Fruit fly (Drosophila melanogaster) whole organism, embryonic: ENCODE data around the gene Trim9.
A peak's percentile ranks its signal among the peaks of the same experiment; 100 is the strongest.

Source experiments
- Ada2b ChIP-seq: fragments of 200-800 bp; sonication (Bioruptor generic); IDR thresholded peaks from 2 replicates; pipeline ENCODE4 v1.3.6; 2022; ENCODE audit warnings: missing biosample characterization, missing genetic modification characterization
- Aef1 ChIP-seq: fragments of 200-800 bp; sonication (Bioruptor generic); IDR thresholded peaks from 3 replicates; pipeline ENCODE4 v1.3.6; 2022; ENCODE audit warnings: missing biosample characterization, missing genetic modification characterization
- Awh ChIP-seq: fragments of 200-800 bp; sonication (Bioruptor generic); IDR thresholded peaks from 2 replicates; pipeline ENCODE4, ENCODE4 v1.3.6; 2022; ENCODE audit warnings: missing biosample characterization, missing genetic modification characterization
- Bteb2 ChIP-seq: fragments of 200-800 bp; sonication (Bioruptor generic); optimal IDR thresholded peaks from 2 replicates; lab custom pipeline; 2016; ENCODE audit warnings: missing biosample characterization, missing genetic modification characterization
- CG10565 ChIP-seq: fragments of 200-800 bp; sonication (Bioruptor generic); optimal IDR thresholded peaks from 3 replicates; lab custom pipeline; 2016; ENCODE audit warnings: missing biosample characterization, mild to moderate bottlenecking, missing genetic modification characterization
- CG10979 ChIP-seq: fragments of 200-800 bp; sonication (Bioruptor generic); optimal IDR thresholded peaks from 2 replicates; lab custom pipeline; 2018; ENCODE audit warnings: missing biosample characterization, mild to moderate bottlenecking, missing genetic modification characterization, moderate library complexity
- CG12219 ChIP-seq: fragments of 200-800 bp; sonication (Bioruptor generic); optimal IDR thresholded peaks from 3 replicates; lab custom pipeline; 2018; ENCODE audit warnings: missing biosample characterization, mild to moderate bottlenecking, missing genetic modification characterization
- CG16779 ChIP-seq: fragments of 200-800 bp; sonication (Bioruptor generic); IDR thresholded peaks from 2 replicates; pipeline ENCODE4 v1.3.6; 2022; ENCODE audit warnings: missing biosample characterization, missing genetic modification characterization
- CG16813 ChIP-seq: fragments of 200-800 bp; sonication (Bioruptor generic); IDR thresholded peaks from 3 replicates; pipeline ENCODE4 v1.3.6; 2022; ENCODE audit warnings: missing biosample characterization, missing genetic modification characterization; ENCODE audit not compliant: partially characterized antibody
- CG17802 ChIP-seq: fragments of 200-800 bp; sonication (Bioruptor generic); optimal IDR thresholded peaks from 2 replicates; lab custom pipeline; 2018; ENCODE audit warnings: missing biosample characterization, mild to moderate bottlenecking, missing genetic modification characterization, moderate library complexity
- CG17912 ChIP-seq: fragments of 200-800 bp; sonication (Bioruptor generic); optimal IDR thresholded peaks from 2 replicates; lab custom pipeline; 2018; ENCODE audit warnings: missing biosample characterization, mild to moderate bottlenecking, missing genetic modification characterization
- CG6272 ChIP-seq: fragments of 200-800 bp; sonication (Bioruptor generic); IDR thresholded peaks from 2 replicates; pipeline ENCODE4 v1.3.6; 2022; ENCODE audit warnings: missing biosample characterization, missing genetic modification characterization
- CG8290 ChIP-seq, 3 experiments: fragments of 200-800 bp; sonication (Bioruptor generic); optimal IDR thresholded peaks; 2 replicates each; lab custom pipeline; 2016 to 2019; ENCODE audit warnings: missing biosample characterization in 3 of 3, missing genetic modification characterization in 3 of 3, mild to moderate bottlenecking in 2 of 3, moderate library complexity in 1 of 3
- CG8765 ChIP-seq: fragments of 200-800 bp; sonication (Bioruptor generic); IDR thresholded peaks from 2 replicates; pipeline ENCODE4 v1.3.6; 2022; ENCODE audit warnings: missing biosample characterization, missing genetic modification characterization
- CTCF ChIP-seq: fragments of 200-800 bp; sonication (Bioruptor generic); optimal IDR thresholded peaks from 2 replicates; lab custom pipeline; 2017; ENCODE audit warnings: missing biosample characterization, mild to moderate bottlenecking, missing genetic modification characterization, moderate library complexity
- D19B ChIP-seq: fragments of 200-800 bp; sonication (Bioruptor generic); optimal IDR thresholded peaks from 2 replicates; lab custom pipeline; 2017; ENCODE audit warnings: missing biosample characterization, mild to moderate bottlenecking, missing genetic modification characterization
- Deaf1 ChIP-seq: fragments of 200-800 bp; optimal IDR thresholded peaks from 3 replicates; lab custom pipeline; 2019; ENCODE audit warnings: missing biosample characterization, mild to moderate bottlenecking, missing genetic modification characterization, moderate library complexity
- Ets65A ChIP-seq: fragments of 200-800 bp; sonication (Bioruptor generic); peaks from one replicate; lab custom pipeline; 2016; ENCODE audit warnings: missing biosample characterization, missing genetic modification characterization
- HLH3B ChIP-seq: fragments of 200-800 bp; sonication (Bioruptor generic); IDR thresholded peaks from 2 replicates; pipeline ENCODE4 v1.3.6; 2022; ENCODE audit warnings: missing biosample characterization, missing genetic modification characterization
- PHDP ChIP-seq: fragments of 200-800 bp; sonication (Bioruptor generic); optimal IDR thresholded peaks from 3 replicates; lab custom pipeline; 2018; ENCODE audit warnings: missing biosample characterization, mild to moderate bottlenecking, missing genetic modification characterization, moderate library complexity
- Sry-δ ChIP-seq: fragments of 200-800 bp; sonication (Bioruptor generic); optimal IDR thresholded peaks from 2 replicates; lab custom pipeline; 2016; ENCODE audit warnings: missing biosample characterization, missing genetic modification characterization
- amos ChIP-seq: fragments of 200-800 bp; sonication (Bioruptor generic); IDR thresholded peaks from 2 replicates; pipeline ENCODE4 v1.3.6; 2022; ENCODE audit warnings: missing biosample characterization, missing genetic modification characterization; ENCODE audit not compliant: partially characterized antibody
- bigmax ChIP-seq: fragments of 200-800 bp; sonication (Bioruptor generic); optimal IDR thresholded peaks from 2 replicates; lab custom pipeline; 2018; ENCODE audit warnings: missing biosample characterization, mild to moderate bottlenecking, missing genetic modification characterization
- cas ChIP-seq: fragments of 200-800 bp; sonication (Bioruptor generic); IDR thresholded peaks from 2 replicates; pipeline ENCODE4 v1.3.6; 2022; ENCODE audit warnings: missing biosample characterization, missing genetic modification characterization
- crc ChIP-seq: fragments of 200-800 bp; sonication (Bioruptor generic); optimal IDR thresholded peaks from 2 replicates; lab custom pipeline; 2016; ENCODE audit warnings: missing biosample characterization, missing genetic modification characterization
- dan ChIP-seq: fragments of 200-800 bp; sonication (Bioruptor generic); IDR thresholded peaks from 2 replicates; pipeline ENCODE4 v1.3.6; 2022; ENCODE audit warnings: missing biosample characterization, missing genetic modification characterization
- fd64A ChIP-seq: fragments of 200-800 bp; sonication (Bioruptor generic); optimal IDR thresholded peaks from 3 replicates; lab custom pipeline; 2018; ENCODE audit warnings: missing biosample characterization, mild to moderate bottlenecking, missing genetic modification characterization
- jumu ChIP-seq: fragments of 200-800 bp; sonication (Bioruptor generic); optimal IDR thresholded peaks from 3 replicates; lab custom pipeline; 2016; ENCODE audit warnings: missing biosample characterization, missing genetic modification characterization
- salm ChIP-seq: fragments of 200-800 bp; sonication (Bioruptor generic); optimal IDR thresholded peaks from 2 replicates; lab custom pipeline; 2018; ENCODE audit warnings: missing biosample characterization, mild to moderate bottlenecking, missing genetic modification characterization
- schlank ChIP-seq: fragments of 200-800 bp; sonication (Bioruptor generic); optimal IDR thresholded peaks from 2 replicates; lab custom pipeline; 2018; ENCODE audit warnings: missing biosample characterization, mild to moderate bottlenecking, missing genetic modification characterization
- zfh2 ChIP-seq: fragments of 200-800 bp; sonication (Bioruptor generic); optimal IDR thresholded peaks from 2 replicates; lab custom pipeline; 2016; ENCODE audit warnings: missing biosample characterization, missing genetic modification characterization

The Trim9 gene

DNA sequence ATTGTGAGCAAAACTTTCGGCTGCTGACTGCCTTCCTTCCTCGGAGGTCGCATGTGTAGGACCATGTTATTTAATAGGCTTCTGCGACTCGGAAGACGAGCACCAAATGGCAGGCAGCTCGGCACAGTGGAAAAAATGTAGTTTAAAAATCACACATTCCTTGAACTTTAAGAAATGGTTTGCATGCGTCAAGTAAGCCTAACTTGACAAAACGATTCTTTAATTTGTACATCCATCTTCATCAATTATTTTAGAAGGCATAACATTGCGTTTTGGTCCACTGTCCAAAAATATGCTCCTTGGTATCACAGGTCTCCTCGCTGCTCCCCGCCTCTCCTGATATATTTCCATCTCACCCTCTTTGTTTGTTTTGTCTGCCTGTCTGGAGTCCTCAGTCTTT lies 21.0 kb downstream of the Trim9 start (continued):
- TF ChIP-seq CG6272 (GFP tag; lab: Robert Waterston, UW): no peak

DNA sequence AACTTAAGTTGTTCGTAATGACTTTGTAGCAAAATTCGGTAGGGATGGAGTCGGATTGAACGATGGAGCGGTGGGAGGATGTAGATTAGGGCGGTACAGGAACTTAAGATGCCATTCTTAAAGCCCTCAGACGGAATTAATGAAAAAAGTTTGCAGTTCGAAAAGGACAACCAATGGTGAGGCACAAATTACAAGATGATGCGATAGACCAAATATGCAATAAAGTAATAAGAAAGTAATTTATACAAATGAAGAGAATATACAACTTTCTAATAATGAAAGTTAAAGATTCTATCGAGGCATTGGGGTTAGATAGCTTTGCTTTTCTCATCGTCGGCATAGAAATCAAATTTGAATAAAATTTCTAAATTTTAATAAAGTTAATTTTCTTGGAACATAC lies 22.3 kb downstream of the Trim9 start, which contains the start of gene CG6138:
TSS of gene CG6138 (plus strand) at position 301 of the 400 bp plus-strand sequence.
- TF ChIP-seq CG16779 (GFP tag; lab: Robert Waterston, UW): no peak
- no peak for TF ChIP-seq Ada2b
- TF ChIP-seq crc: no peak
- no peak for TF ChIP-seq Bteb2
- TF ChIP-seq Sry-δ (GFP tag; lab: Kevin White, UChicago): no peak
- no peak for TF ChIP-seq Aef1 (GFP tag; lab: Robert Waterston, UW)

DNA sequence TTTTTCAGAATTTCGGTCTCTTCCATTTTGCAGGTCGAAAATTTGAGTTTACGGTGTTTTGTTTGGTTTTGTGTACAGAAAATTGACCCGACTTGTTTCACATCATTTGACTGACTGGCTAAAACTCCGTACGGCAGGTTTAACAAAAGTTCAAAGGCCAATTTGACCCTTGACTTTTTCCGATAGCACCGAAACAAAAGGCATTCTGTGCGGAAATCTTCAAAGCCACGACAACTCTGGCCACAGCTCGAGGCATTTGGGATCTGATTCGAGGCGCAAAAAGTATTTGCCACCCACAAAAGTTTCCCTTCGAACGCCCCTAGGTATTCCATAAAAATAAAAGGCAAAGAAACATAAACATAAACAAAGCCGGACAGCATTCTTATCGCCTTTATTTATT lies 33.0 kb downstream of the Trim9 start, which contains the start of gene w-cup:
TSS of gene w-cup (minus strand) at position 101 of the 400 bp plus-strand sequence.
- TF ChIP-seq schlank (no peak), CG16813 (GFP tag; lab: Robert Waterston, UW) (no peak)

DNA sequence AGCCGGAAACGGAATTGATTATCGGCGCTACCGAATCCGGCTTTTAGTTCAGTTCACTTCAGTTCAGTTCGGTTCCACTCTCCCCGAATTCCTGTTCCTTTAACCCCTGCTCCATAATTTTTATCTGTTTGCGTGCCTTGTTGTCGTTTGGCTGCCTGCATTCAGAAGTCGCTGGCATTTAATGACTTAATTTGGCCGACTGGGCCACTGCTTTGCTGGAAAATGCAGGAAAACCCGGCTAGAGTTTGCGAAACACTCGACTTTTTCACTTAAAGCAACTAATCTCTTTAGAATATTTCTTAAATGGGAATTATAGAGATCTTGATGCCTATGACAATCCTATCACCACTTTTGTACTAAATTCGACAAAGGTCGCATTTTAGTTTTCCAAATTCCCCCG lies 34.8 kb downstream of the Trim9 start, which contains the start of gene CG34160:
TSS of gene CG34160 (plus strand) at position 301 of the 400 bp plus-strand sequence.
- TF ChIP-seq CG17802 (tag; lab: Kevin White, UChicago) (no peak), CG10979 (tag; lab: Kevin White, UChicago) (no peak)

DNA sequence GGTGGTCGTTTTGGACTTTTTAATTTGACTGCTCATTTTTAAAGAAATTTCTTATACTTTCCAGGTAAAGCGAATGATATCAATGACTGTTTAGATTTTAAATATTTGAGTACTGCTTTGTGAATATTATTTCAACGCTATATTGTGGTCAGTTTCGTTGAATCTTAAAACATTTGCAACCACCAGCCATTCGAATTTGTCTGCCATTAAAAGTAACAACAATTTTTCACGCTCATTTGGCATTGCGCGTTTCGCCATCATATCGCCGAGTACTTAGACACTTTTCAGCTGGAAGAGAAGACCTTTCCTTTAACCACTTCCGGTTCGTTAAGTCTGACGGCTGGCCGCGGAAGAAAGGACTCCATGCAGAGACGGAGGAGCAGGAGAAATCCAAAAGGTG lies 36.9 kb downstream of the Trim9 start, which contains the start of gene CG34161:
TSS of gene CG34161 (minus strand) at position 101 of the 400 bp plus-strand sequence.
- no peak for TF ChIP-seq dan (GFP tag; lab: Robert Waterston, UW)
- no peak for TF ChIP-seq D19B (GFP tag; lab: Kevin White, UChicago)
- TF ChIP-seq Awh (GFP tag; lab: Robert Waterston, UW): no peak
- no peak for TF ChIP-seq zfh2 (GFP tag; lab: Kevin White, UChicago)
- no peak for TF ChIP-seq CG8290 (GFP tag; optimal IDR thresholded peaks at IDR 0.05; lab: Kevin White, UChicago)
- TF ChIP-seq CG8290 (tag; optimal IDR thresholded peaks at IDR 0.05; lab: Kevin White, UChicago): no peak
- TF ChIP-seq bigmax (GFP tag; lab: Kevin White, UChicago): no peak
- no peak for TF ChIP-seq PHDP (tag; lab: Kevin White, UChicago)
- TF ChIP-seq jumu (GFP tag; lab: Kevin White, UChicago): no peak
- no peak for TF ChIP-seq cas (GFP tag; lab: Robert Waterston, UW)
- no peak for TF ChIP-seq Deaf1 (tag; lab: Kevin White, UChicago)
- no peak for TF ChIP-seq HLH3B (GFP tag; lab: Robert Waterston, UW)
- TF ChIP-seq salm (tag; lab: Kevin White, UChicago): no peak

DNA sequence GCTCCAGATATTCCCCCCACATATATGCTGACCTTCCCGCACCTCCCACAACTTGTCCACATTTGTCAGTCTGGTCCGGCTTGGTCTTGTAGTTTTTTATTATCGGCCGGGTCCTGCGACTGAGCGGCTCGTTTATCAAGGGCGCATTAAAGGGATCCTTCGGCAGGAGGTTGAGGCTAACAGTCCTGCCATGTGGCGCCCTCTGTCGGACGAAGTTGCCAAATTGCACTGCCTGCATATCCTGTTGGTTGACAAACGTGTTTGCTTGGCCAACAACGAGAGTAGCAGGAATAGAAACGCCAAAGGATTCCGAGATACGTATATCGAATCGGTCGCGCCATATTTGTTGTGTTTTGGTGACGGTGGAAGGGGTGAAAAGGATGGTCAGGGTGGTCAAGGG lies 58.9 kb downstream of the Trim9 start:
- no peak for TF ChIP-seq CG8765 (GFP tag; lab: Robert Waterston, UW)
- peak; percentile 78 for TF ChIP-seq CTCF
- TF ChIP-seq CG12219 (GFP tag; lab: Kevin White, UChicago): no peak
- no peak for TF ChIP-seq CG10565 (GFP tag; lab: Kevin White, UChicago)
- peak; percentile 37 for TF ChIP-seq Ets65A (GFP tag; lab: Kevin White, UChicago)
- TF ChIP-seq CG17912 (GFP tag; lab: Kevin White, UChicago): no peak
- TF ChIP-seq fd64A (GFP tag; lab: Kevin White, UChicago): no peak
- 0 out of 2 replicates have a peak, but pooled peaks have one; percentile 5 for TF ChIP-seq amos (GFP tag; lab: Robert Waterston, UW)
- TF ChIP-seq, all 482 proteins: peak for 3
